Worm (Caenorhabditis elegans) whole organism, mixed stage, embryonic: ENCODE data around the gene rnh-1.1.

ENCODE experiments used
- ceh-39 ChIP-seq: fragments of 150-350 bp; optimal IDR thresholded peaks from 2 replicates; lab custom pipeline; 2014; ENCODE audit warnings: missing biosample characterization, missing genetic modification characterization
- elt-3 ChIP-seq: fragments of 150-350 bp; optimal IDR thresholded peaks from 2 replicates; lab custom pipeline; 2014; ENCODE audit warnings: missing biosample characterization, missing genetic modification characterization
- lin-13 ChIP-seq: fragments of 150-350 bp; optimal IDR thresholded peaks from 2 replicates; lab custom pipeline; 2014; ENCODE audit warnings: missing biosample characterization, missing genetic modification characterization

- TF ChIP-seq ceh-39 (tag; lab: Kevin White, UChicago) (no peak), lin-13 (tag; lab: Kevin White, UChicago) (no peak), elt-3 (no peak)
These were observed 35.3 kb downstream of the rnh-1.1 start for ce11 chrII:7560844-7561243.
